Fruit fly (Drosophila melanogaster): ENCODE measurements around the gene FarO.

Gene FarO

DNA sequence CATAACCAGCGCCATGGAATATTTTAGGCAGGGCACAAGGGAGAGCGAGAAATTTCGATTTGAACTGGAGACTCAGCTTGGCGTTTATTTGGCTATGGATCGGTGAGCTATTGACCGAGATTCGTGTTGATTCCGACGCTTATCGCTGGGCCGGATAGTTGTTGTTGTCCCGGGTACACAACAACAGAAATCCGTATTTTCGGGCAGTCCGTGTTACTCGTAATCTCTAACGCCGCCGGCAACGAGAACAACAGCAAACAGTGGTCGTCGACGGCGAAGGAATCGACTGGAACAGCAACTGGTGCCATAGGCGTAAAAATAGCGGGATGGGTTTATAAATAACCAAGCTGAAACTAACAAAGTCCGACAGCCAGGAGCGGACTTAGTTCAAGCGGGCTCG, 11.8 kb downstream of the FarO start:
- no peak for TF ChIP-seq Dll (optimal IDR thresholded peaks at IDR 0.05)
- no peak for TF ChIP-seq pan (optimal IDR thresholded peaks at IDR 0.05)
- TF ChIP-seq psq (optimal IDR thresholded peaks at IDR 0.05) = no peak
- no peak for TF ChIP-seq EcR (GFP tag; optimal IDR thresholded peaks at IDR 0.05)
- TF ChIP-seq CG8478 (optimal IDR thresholded peaks at IDR 0.05) = no peak
- TF ChIP-seq usp (GFP tag; optimal IDR thresholded peaks at IDR 0.05) = no peak

DNA sequence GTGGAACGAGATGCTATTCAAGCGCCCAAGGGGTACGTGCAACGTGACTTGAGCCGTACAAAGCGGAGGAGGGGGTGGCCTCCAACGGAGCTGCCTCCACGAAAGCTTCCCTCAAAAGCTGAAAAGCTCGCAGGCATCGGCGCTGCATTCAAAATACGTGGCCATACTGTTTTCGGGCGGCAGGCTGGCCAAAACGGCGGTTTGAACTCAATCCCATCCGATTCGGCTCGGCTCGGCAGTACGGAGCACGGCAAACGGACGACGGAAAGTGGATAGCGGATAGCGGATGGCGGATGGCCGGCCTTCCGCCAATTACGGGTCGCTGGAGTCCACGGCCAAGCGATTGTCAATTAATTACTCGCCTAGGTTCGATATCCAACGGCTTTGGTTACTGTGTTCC, 14.8 kb downstream of the FarO start, which contains the start of gene Mct1:
Mct1 (plus strand) TSS at position 301 of the 400 bp plus-strand sequence.
- TF ChIP-seq CG8478 (optimal IDR thresholded peaks at IDR 0.05) (no peak), pan (optimal IDR thresholded peaks at IDR 0.05) (no peak)

DNA sequence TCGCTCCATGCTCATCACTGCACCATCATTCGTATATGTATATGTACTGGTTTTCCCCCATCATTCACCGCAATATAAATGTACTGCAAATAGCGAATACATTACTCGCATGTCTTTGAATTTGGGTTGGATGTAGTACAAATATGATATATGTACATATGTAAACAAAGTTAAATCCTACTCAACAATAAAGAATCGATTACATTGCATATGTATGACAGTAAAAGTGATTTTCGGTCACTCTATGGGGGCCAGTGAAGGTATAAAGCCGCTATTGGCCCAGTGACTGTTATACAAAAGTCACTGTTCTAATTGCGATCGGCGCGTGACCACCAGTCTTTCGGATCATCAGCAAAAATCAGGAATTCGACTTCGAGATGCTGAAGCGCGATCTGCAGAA, 16.1 kb downstream of the FarO start, which contains the start of gene CG3457:
CG3457 (plus strand) TSS at position 301 of the 400 bp plus-strand sequence.
- TF ChIP-seq psq (optimal IDR thresholded peaks at IDR 0.05) (no peak), CG8478 (optimal IDR thresholded peaks at IDR 0.05) (no peak), Dll (optimal IDR thresholded peaks at IDR 0.05) (no peak), pan (optimal IDR thresholded peaks at IDR 0.05) (no peak), usp (GFP tag; optimal IDR thresholded peaks at IDR 0.05) (no peak), EcR (GFP tag; optimal IDR thresholded peaks at IDR 0.05) (no peak)

DNA sequence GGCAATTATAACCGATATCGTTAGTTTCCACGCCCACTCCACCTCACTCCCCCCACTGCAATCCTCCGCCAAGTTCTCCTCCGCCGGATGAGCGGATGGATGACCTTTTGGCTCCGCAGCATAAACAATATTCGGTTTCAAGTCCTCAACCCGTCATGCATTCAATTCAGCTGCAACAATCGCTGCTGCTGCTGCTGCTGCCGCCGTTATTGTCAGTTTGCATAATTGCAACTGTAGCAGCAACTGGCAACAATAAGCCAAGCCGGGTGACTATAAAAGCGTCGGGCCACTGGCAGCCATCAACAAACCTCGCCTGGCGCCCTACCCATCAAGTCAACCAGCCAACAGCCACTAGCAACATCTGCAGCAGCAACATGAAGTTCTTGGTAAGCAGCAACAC, 17.1 kb downstream of the FarO start, which contains the start of gene CG17777:
CG17777 (plus strand) TSS at position 301 of the 400 bp plus-strand sequence.
- no peak for TF ChIP-seq CG8478 (optimal IDR thresholded peaks at IDR 0.05)
- no peak for TF ChIP-seq usp (GFP tag; optimal IDR thresholded peaks at IDR 0.05)
- TF ChIP-seq Dll (optimal IDR thresholded peaks at IDR 0.05) = no peak
- TF ChIP-seq EcR (GFP tag; optimal IDR thresholded peaks at IDR 0.05) = no peak
- no peak for TF ChIP-seq psq (optimal IDR thresholded peaks at IDR 0.05)
- no peak for TF ChIP-seq pan (optimal IDR thresholded peaks at IDR 0.05)

DNA sequence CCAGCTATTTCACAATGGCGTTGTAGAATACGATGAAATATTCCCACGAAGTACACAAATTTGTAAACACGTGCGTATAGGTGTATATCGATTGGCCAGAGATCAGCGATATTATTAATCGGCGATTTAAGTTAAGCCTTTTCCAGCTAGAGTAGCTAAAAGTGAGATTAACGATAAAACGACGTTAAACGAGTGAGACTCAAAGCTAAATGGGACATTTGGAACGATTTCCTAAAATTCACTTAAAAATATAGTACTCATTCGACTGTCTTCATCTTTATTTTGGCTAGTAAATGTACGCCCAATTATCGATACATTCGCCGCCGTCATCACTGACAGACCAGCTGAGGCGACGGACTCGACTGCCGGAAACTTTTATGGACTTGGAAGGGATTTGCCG, 19.1 kb downstream of the FarO start, which contains the start of the genes Nmd3 and CG17776:
Nmd3 (minus strand) TSS at position 106 of the 400 bp plus-strand sequence.
CG17776 (plus strand) TSS at position 163 of the 400 bp plus-strand sequence.
- no peak for TF ChIP-seq usp (GFP tag; optimal IDR thresholded peaks at IDR 0.05)
- TF ChIP-seq psq (optimal IDR thresholded peaks at IDR 0.05) = no peak
- TF ChIP-seq Dll (optimal IDR thresholded peaks at IDR 0.05) = no peak
- TF ChIP-seq CG8478 (optimal IDR thresholded peaks at IDR 0.05) = no peak
- no peak for TF ChIP-seq EcR (GFP tag; optimal IDR thresholded peaks at IDR 0.05)
- no peak for TF ChIP-seq pan (optimal IDR thresholded peaks at IDR 0.05)

DNA sequence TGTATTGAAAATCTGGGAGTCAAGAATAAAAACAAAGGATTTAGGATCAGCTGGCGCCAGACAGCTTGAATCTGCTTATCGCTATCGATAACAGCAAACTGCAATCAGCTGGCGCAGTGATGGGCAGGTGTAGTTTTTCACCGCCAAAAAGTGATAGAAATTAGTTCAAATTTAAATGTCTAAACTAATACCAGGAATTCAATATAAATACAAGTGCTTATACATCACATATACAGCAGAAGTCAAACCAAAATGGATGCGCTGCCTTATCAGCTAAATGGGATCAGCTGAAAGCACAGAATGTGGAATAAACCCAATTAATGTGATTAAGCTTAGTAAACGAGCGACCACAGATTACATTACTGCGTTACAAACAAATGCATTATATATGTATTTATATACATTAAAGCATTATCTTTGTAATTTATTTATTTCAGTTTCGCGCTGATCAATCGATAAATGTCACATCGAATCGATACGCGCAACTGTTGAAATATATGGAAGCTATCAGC, 22.9 kb downstream of the FarO start, which contains the start of gene pn:
pn (plus strand) TSS at position 462 of the 512 bp plus-strand sequence.
- no peak for TF ChIP-seq psq (optimal IDR thresholded peaks at IDR 0.05)

DNA sequence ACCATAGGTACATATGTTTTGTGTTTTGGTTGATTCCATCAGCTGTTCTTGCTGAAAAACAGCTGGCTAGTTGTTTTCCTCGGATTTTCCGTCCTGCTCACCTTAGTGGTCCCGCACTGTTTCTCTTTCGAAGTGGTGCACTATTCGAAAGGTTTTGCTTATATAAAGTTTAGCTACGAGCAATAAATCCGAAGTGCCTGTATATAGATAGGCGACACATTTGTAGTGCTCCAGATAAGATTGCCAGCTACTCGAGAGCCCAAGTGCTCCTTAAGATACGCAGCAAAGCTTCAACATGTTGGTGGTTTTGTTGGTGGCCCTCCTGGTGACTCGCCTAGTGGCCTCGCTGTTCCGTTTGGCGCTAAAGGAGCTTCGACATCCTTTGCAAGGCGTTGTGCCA, 24.9 kb downstream of the FarO start, which contains the start of gene Cyp4ae1:
Cyp4ae1 (plus strand) TSS at position 206 of the 400 bp plus-strand sequence.
- TF ChIP-seq CG8478 (optimal IDR thresholded peaks at IDR 0.05) = no peak
- TF ChIP-seq pan (optimal IDR thresholded peaks at IDR 0.05) = no peak
- no peak for TF ChIP-seq usp (GFP tag; optimal IDR thresholded peaks at IDR 0.05)
- TF ChIP-seq psq (optimal IDR thresholded peaks at IDR 0.05) = no peak
- no peak for TF ChIP-seq Dll (optimal IDR thresholded peaks at IDR 0.05)
- no peak for TF ChIP-seq EcR (GFP tag; optimal IDR thresholded peaks at IDR 0.05)

DNA sequence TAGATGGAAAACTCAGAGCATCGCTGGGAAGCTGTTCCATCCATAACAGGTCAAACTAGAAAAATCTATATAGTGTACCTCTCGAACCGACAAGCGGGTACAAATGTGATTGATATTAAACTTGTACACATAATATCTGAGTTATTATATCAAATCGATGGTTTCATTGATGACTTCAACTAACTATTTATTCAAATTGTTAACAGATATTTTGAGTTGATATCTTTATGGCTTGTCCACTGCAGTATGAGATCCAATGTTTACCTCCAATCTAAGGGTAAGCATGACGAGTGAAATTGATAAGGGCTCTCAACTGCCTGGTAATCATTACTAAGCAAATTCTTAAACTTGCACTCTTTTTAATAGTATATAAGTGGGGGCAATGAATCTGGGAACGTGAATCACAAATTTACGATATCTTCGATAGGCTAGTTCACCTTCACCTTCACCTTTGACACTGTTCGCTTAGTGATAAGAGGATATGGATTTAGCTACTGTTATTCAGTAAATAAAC, 27.7 kb downstream of the FarO start, which contains the start of gene Cyp4d2:
Cyp4d2 (plus strand) TSS at position 51 of the 514 bp plus-strand sequence.
- no peak for TF ChIP-seq EcR (GFP tag; optimal IDR thresholded peaks at IDR 0.05)
- TF ChIP-seq CG8478 (optimal IDR thresholded peaks at IDR 0.05) = no peak
- TF ChIP-seq usp (GFP tag; optimal IDR thresholded peaks at IDR 0.05) = no peak
- no peak for TF ChIP-seq Dll (optimal IDR thresholded peaks at IDR 0.05)
- TF ChIP-seq psq (optimal IDR thresholded peaks at IDR 0.05) = no peak
- no peak for TF ChIP-seq pan (optimal IDR thresholded peaks at IDR 0.05)

DNA sequence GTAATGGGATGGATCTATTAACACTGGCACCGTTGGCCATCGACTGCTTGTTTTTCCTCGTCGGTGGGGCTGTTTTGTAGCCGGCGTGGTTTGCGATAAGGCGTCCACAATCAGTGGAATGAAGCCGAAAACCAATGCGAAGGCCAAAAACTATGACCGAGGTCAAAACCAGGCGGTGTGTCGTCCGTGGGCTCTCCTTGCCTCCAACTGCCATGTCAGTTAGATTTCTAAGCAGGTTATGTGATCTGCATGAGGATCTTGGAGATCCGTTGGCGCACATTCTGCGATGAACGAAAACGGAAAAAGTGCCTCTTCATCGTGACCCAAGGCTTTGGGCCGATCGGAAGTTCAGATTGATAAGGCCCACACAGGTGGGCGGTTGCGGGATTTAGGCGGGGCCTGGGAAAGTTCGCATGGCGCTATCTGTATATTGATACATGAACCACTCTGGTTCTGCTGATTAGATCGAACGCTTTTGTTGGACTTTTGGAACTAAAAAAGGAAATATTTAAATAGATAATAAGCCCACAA, 28.3 kb downstream of the FarO start, which contains the start of gene Cyp4d14:
Cyp4d14 (minus strand) TSS at position 51 of the 531 bp plus-strand sequence.
- TF ChIP-seq usp (GFP tag; optimal IDR thresholded peaks at IDR 0.05) = no peak
- TF ChIP-seq CG8478 (optimal IDR thresholded peaks at IDR 0.05) = no peak
- TF ChIP-seq psq (optimal IDR thresholded peaks at IDR 0.05) = no peak
- no peak for TF ChIP-seq Dll (optimal IDR thresholded peaks at IDR 0.05)
- no peak for TF ChIP-seq pan (optimal IDR thresholded peaks at IDR 0.05)
- TF ChIP-seq EcR (GFP tag; optimal IDR thresholded peaks at IDR 0.05) = no peak

DNA sequence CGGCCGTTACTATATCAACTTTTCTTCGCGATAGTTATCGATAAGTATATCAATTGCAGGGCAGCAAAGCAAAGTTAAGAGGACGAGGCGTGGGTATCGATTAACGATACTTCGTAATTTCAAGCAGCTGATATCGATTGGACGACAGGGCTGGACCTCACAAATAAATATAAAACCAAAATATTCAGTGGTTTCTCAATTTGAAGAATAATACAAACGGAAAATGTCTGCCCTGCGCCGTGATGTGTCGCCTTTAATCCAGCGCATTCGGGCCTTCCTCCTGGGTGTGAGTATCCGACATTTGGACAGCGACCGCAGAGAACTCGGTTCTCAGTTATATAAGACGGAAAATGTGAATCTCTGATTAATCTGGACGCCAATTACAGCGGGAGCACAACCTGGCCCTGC, 31.2 kb downstream of the FarO start, which contains the start of gene ND-B14.5A:
ND-B14.5A (plus strand) TSS at position 107 of the 408 bp plus-strand sequence.
- no peak for TF ChIP-seq Dll (optimal IDR thresholded peaks at IDR 0.05)
- TF ChIP-seq CG8478 (optimal IDR thresholded peaks at IDR 0.05) = no peak
- TF ChIP-seq usp (GFP tag; optimal IDR thresholded peaks at IDR 0.05) = no peak
- TF ChIP-seq pan (optimal IDR thresholded peaks at IDR 0.05) = no peak
- TF ChIP-seq psq (optimal IDR thresholded peaks at IDR 0.05) = no peak
- no peak for TF ChIP-seq EcR (GFP tag; optimal IDR thresholded peaks at IDR 0.05)

DNA sequence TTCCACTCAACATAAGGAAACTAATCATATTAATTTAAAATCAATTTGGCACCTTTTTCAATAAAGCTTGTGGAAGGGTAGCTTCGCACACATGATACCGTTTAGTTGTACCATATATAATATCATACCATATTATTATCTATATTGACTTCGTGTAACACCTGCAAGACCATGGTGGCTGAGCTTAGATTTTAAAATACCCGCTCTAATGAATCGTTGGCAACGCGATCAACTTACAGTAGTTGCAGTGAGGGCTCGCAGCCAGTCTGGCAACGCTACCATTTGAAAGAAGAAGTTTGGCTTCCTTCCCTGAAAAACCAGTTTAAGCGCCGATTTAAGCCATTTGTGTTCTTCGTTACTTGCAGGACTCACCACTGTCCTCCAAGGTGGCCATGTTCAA, 33.2 kb downstream of the FarO start:
- TF ChIP-seq CG8478 (optimal IDR thresholded peaks at IDR 0.05) = no peak
- TF ChIP-seq psq (optimal IDR thresholded peaks at IDR 0.05) = no peak
- TF ChIP-seq EcR (GFP tag; optimal IDR thresholded peaks at IDR 0.05) = no peak
- TF ChIP-seq usp (GFP tag; optimal IDR thresholded peaks at IDR 0.05) = no peak
- no peak for TF ChIP-seq pan (optimal IDR thresholded peaks at IDR 0.05)
- TF ChIP-seq Dll (optimal IDR thresholded peaks at IDR 0.05) = no peak

DNA sequence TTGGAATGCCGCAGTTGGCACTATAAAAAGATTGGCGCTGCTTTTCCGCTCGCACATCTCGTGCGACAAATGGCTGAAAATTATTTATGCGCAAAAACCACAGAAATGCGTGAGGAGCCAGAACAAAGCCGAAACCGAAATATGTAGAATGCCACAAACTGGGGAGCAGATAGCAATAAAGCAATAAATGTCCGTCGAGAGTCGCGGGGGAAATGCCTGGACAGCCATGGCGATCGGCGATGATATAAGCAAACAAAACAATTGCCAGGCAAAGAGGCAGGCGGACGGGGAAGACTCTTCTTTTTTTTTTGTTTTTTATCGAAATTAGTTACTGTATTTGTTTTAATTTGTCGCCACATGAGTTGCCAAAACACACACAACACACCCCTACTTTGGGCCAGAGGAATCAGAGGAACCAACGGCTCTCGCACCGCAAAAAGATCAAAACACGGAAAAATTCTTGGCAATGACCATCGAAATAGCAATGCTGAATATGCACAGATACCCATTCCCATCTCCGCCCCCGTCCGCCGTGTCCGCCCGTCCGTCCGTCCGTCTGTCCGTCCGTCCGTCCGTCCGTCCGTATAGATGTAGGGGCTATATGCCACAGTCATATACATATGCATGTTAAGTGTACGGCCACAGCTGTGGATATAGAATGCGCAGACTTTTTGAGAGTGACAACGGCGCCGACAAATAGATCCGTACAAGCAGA, 35.0 kb downstream of the FarO start:
- TF ChIP-seq EcR (GFP tag; optimal IDR thresholded peaks at IDR 0.05) (no peak), CG8478 (optimal IDR thresholded peaks at IDR 0.05) (no peak), usp (GFP tag; optimal IDR thresholded peaks at IDR 0.05) (no peak), Dll (optimal IDR thresholded peaks at IDR 0.05) (no peak), pan (optimal IDR thresholded peaks at IDR 0.05) (no peak), psq (optimal IDR thresholded peaks at IDR 0.05) (no peak)

Data from whole organism.